Fruit fly (Drosophila melanogaster) whole organism, prepupa: ENCODE measurements around the gene CG5397.

Experiments
- Blimp-1 ChIP-seq: fragments of 200-800 bp; sonication (Bioruptor generic); optimal IDR thresholded peaks from 3 replicates; lab custom pipeline; 2017; ENCODE audit warnings: missing biosample characterization, missing genetic modification characterization, mild to moderate bottlenecking, moderate library complexity, missing genetic modification reagents
- CG10631 ChIP-seq: fragments of 200-800 bp; sonication (Bioruptor generic); optimal IDR thresholded peaks from 2 replicates; lab custom pipeline; 2016; ENCODE audit warnings: missing biosample characterization, missing genetic modification characterization
- CG11294 ChIP-seq: fragments of 200-800 bp; sonication (Bioruptor generic); IDR thresholded peaks from 2 replicates; pipeline ENCODE4 v1.3.6; 2022; ENCODE audit warnings: missing biosample characterization, missing genetic modification characterization
- CG11902 ChIP-seq: fragments of 200-800 bp; sonication (Bioruptor generic); optimal IDR thresholded peaks from 3 replicates; lab custom pipeline; 2016; ENCODE audit warnings: missing biosample characterization, missing genetic modification characterization
- CG15336 ChIP-seq: fragments of 200-800 bp; sonication (Bioruptor generic); IDR thresholded peaks from 2 replicates; pipeline ENCODE4 v1.3.6; 2022; ENCODE audit warnings: missing biosample characterization, missing genetic modification characterization
- CG1621 ChIP-seq: fragments of 200-800 bp; sonication (Bioruptor generic); optimal IDR thresholded peaks from 3 replicates; lab custom pipeline; 2018; ENCODE audit warnings: missing biosample characterization, mild to moderate bottlenecking, missing genetic modification characterization
- CG16779 ChIP-seq: fragments of 200-800 bp; sonication (Bioruptor generic); optimal IDR thresholded peaks from 3 replicates; lab custom pipeline; 2017; ENCODE audit warnings: missing biosample characterization, mild to moderate bottlenecking, missing genetic modification characterization
- CG31627 ChIP-seq: fragments of 200-800 bp; sonication (Bioruptor generic); optimal IDR thresholded peaks from 3 replicates; lab custom pipeline; 2016; ENCODE audit warnings: missing biosample characterization, missing genetic modification characterization
- CG32006 ChIP-seq: fragments of 200-800 bp; sonication (Bioruptor generic); optimal IDR thresholded peaks from 3 replicates; lab custom pipeline; 2017; ENCODE audit warnings: missing biosample characterization, mild to moderate bottlenecking, missing genetic modification characterization
- CG4318 ChIP-seq: fragments of 200-800 bp; sonication (Bioruptor generic); optimal IDR thresholded peaks from 3 replicates; lab custom pipeline; 2017; ENCODE audit warnings: missing biosample characterization, mild to moderate bottlenecking, missing genetic modification characterization
- CG6163 ChIP-seq: fragments of 200-800 bp; sonication (Bioruptor generic); IDR thresholded peaks from 3 replicates; pipeline ENCODE4 v1.3.6; 2022; ENCODE audit warnings: missing biosample characterization, missing genetic modification characterization
- CG6276 ChIP-seq: fragments of 200-800 bp; sonication (Bioruptor generic); optimal IDR thresholded peaks from 2 replicates; lab custom pipeline; 2017; ENCODE audit warnings: missing biosample characterization, mild to moderate bottlenecking, missing genetic modification characterization
- CG6792 ChIP-seq: fragments of 200-800 bp; sonication (Bioruptor generic); optimal IDR thresholded peaks from 3 replicates; lab custom pipeline; 2016; ENCODE audit warnings: missing biosample characterization, missing genetic modification characterization
- CG6808 ChIP-seq: fragments of 200-800 bp; sonication (Bioruptor generic); optimal IDR thresholded peaks from 3 replicates; lab custom pipeline; 2017; ENCODE audit warnings: missing biosample characterization, missing genetic modification characterization, mild to moderate bottlenecking, moderate library complexity, missing genetic modification reagents
- CG7368 ChIP-seq: fragments of 200-800 bp; sonication (Bioruptor generic); optimal IDR thresholded peaks from 3 replicates; lab custom pipeline; 2016; ENCODE audit warnings: missing biosample characterization, missing genetic modification characterization
- CG8119 ChIP-seq: fragments of 200-800 bp; sonication (Bioruptor generic); IDR thresholded peaks from 3 replicates; pipeline ENCODE4 v1.3.6; 2022; ENCODE audit warnings: missing biosample characterization, missing genetic modification characterization
- CG8632 ChIP-seq: fragments of 200-800 bp; sonication (Bioruptor generic); optimal IDR thresholded peaks from 3 replicates; lab custom pipeline; 2016; ENCODE audit warnings: missing biosample characterization, missing genetic modification characterization
- CG9139 ChIP-seq: fragments of 200-800 bp; sonication (Bioruptor generic); optimal IDR thresholded peaks from 3 replicates; lab custom pipeline; 2017; ENCODE audit warnings: missing biosample characterization, mild to moderate bottlenecking, missing genetic modification characterization
- Eip75B ChIP-seq: fragments of 200-800 bp; sonication (Bioruptor generic); optimal IDR thresholded peaks from 3 replicates; lab custom pipeline; 2016; ENCODE audit warnings: missing biosample characterization, missing genetic modification characterization
- Eip78C ChIP-seq: fragments of 200-800 bp; sonication (Bioruptor generic); peaks from one replicate; lab custom pipeline; 2016; ENCODE audit warnings: missing biosample characterization, missing genetic modification characterization
- Eip93F ChIP-seq: fragments of 200-800 bp; sonication (Bioruptor generic); optimal IDR thresholded peaks from 2 replicates; lab custom pipeline; 2016; ENCODE audit warnings: missing biosample characterization, mild to moderate bottlenecking, missing genetic modification characterization
- Ets21C ChIP-seq: fragments of 200-800 bp; sonication (Bioruptor generic); optimal IDR thresholded peaks from 3 replicates; lab custom pipeline; 2016; ENCODE audit warnings: missing biosample characterization, missing genetic modification characterization
- Ets96B ChIP-seq: fragments of 200-800 bp; optimal IDR thresholded peaks from 2 replicates; lab custom pipeline; 2019; ENCODE audit warnings: missing biosample characterization, mild to moderate bottlenecking, missing genetic modification characterization, moderate library complexity
- Hr38 ChIP-seq: sonication (Bioruptor generic); optimal IDR thresholded peaks from 2 replicates; lab custom pipeline; 2016; ENCODE audit warnings: missing biosample characterization, missing genetic modification characterization
- Hr39 ChIP-seq: fragments of 200-800 bp; sonication (Bioruptor generic); optimal IDR thresholded peaks from 2 replicates; lab custom pipeline; 2016; ENCODE audit warnings: missing biosample characterization, missing genetic modification characterization
- Hr4 ChIP-seq: fragments of 200-800 bp; sonication (Bioruptor generic); optimal IDR thresholded peaks from 3 replicates; lab custom pipeline; 2016; ENCODE audit warnings: missing biosample characterization, missing genetic modification characterization
- Met ChIP-seq: fragments of 200-800 bp; sonication (Bioruptor generic); optimal IDR thresholded peaks from 3 replicates; lab custom pipeline; 2016; ENCODE audit warnings: missing biosample characterization, missing genetic modification characterization
- OdsH ChIP-seq: fragments of 200-800 bp; sonication (Bioruptor generic); optimal IDR thresholded peaks from 3 replicates; lab custom pipeline; 2016; ENCODE audit warnings: missing biosample characterization, missing genetic modification characterization
- Smox ChIP-seq: fragments of 200-800 bp; sonication (Bioruptor generic); optimal IDR thresholded peaks from 3 replicates; lab custom pipeline; 2016; ENCODE audit warnings: missing biosample characterization, missing genetic modification characterization
- Sox102F ChIP-seq: fragments of 200-800 bp; sonication (Bioruptor generic); optimal IDR thresholded peaks from 2 replicates; lab custom pipeline; 2016; ENCODE audit warnings: missing biosample characterization, mild to moderate bottlenecking, missing genetic modification characterization
- Sox14 ChIP-seq: fragments of 200-800 bp; sonication (Bioruptor generic); optimal IDR thresholded peaks from 3 replicates; lab custom pipeline; 2016; ENCODE audit warnings: missing biosample characterization, missing genetic modification characterization
- Sox15 ChIP-seq: fragments of 200-800 bp; sonication (Bioruptor generic); optimal IDR thresholded peaks from 3 replicates; lab custom pipeline; 2016; ENCODE audit warnings: missing biosample characterization, missing genetic modification characterization
- achi ChIP-seq: fragments of 200-800 bp; sonication (Bioruptor generic); optimal IDR thresholded peaks from 3 replicates; lab custom pipeline; 2016; ENCODE audit warnings: missing biosample characterization, missing genetic modification characterization
- acj6 ChIP-seq: fragments of 200-800 bp; sonication (Bioruptor generic); optimal IDR thresholded peaks from 3 replicates; lab custom pipeline; 2016; ENCODE audit warnings: missing biosample characterization, missing genetic modification characterization
- dac ChIP-seq: fragments of 200-800 bp; sonication (Bioruptor generic); optimal IDR thresholded peaks from 2 replicates; lab custom pipeline; 2017; ENCODE audit warnings: missing biosample characterization, mild to moderate bottlenecking, missing genetic modification characterization
- eg ChIP-seq: fragments of 200-800 bp; sonication (Bioruptor generic); IDR thresholded peaks from 3 replicates; pipeline ENCODE4 v1.3.6; 2022; ENCODE audit warnings: missing biosample characterization, missing genetic modification characterization
- esn ChIP-seq: fragments of 200-800 bp; sonication (Bioruptor generic); optimal IDR thresholded peaks from 2 replicates; lab custom pipeline; 2016; ENCODE audit warnings: missing biosample characterization, mild to moderate bottlenecking, missing genetic modification characterization, moderate library complexity
- fd59A ChIP-seq: fragments of 200-800 bp; sonication (Bioruptor generic); optimal IDR thresholded peaks from 2 replicates; lab custom pipeline; 2017; ENCODE audit warnings: missing biosample characterization, mild to moderate bottlenecking, missing genetic modification characterization, missing genetic modification reagents
- lz ChIP-seq: fragments of 200-800 bp; sonication (Bioruptor generic); optimal IDR thresholded peaks from 3 replicates; lab custom pipeline; 2016; ENCODE audit warnings: missing biosample characterization, missing genetic modification characterization
- pdm3 ChIP-seq: fragments of 200-800 bp; sonication (Bioruptor generic); optimal IDR thresholded peaks from 3 replicates; lab custom pipeline; 2016; ENCODE audit warnings: missing biosample characterization, missing genetic modification characterization
- salr ChIP-seq, 2 experiments: fragments of 200-800 bp; sonication (Bioruptor generic); optimal IDR thresholded peaks; 3 replicates each; lab custom pipeline; 2016 to 2018; ENCODE audit warnings: missing biosample characterization in 2 of 2, missing genetic modification characterization in 2 of 2, mild to moderate bottlenecking in 1 of 2
- spab ChIP-seq: fragments of 200-800 bp; sonication (Bioruptor generic); optimal IDR thresholded peaks from 2 replicates; lab custom pipeline; 2017; ENCODE audit warnings: missing biosample characterization, mild to moderate bottlenecking, missing genetic modification characterization, missing genetic modification reagents
- ss ChIP-seq, 2 experiments: fragments of 200-800 bp; sonication (Bioruptor generic); optimal IDR thresholded peaks; 2 replicates in 1 of 2; 3 replicates in 1 of 2; lab custom pipeline; 2017 to 2018; ENCODE audit warnings: mild to moderate bottlenecking in 2 of 2, missing biosample characterization in 2 of 2, missing genetic modification characterization in 2 of 2, moderate library complexity in 1 of 2
- svp ChIP-seq: fragments of 200-800 bp; sonication (Bioruptor generic); peaks from one replicate; lab custom pipeline; 2016; ENCODE audit warnings: missing biosample characterization, missing genetic modification characterization
- topi ChIP-seq: fragments of 200-800 bp; sonication (Bioruptor generic); optimal IDR thresholded peaks from 3 replicates; lab custom pipeline; 2016; ENCODE audit warnings: missing biosample characterization, missing genetic modification characterization
- vri ChIP-seq: fragments of 200-800 bp; sonication (Bioruptor generic); optimal IDR thresholded peaks from 3 replicates; lab custom pipeline; 2016; ENCODE audit warnings: missing biosample characterization, mild to moderate bottlenecking, missing genetic modification characterization

Gene CG5397

DNA sequence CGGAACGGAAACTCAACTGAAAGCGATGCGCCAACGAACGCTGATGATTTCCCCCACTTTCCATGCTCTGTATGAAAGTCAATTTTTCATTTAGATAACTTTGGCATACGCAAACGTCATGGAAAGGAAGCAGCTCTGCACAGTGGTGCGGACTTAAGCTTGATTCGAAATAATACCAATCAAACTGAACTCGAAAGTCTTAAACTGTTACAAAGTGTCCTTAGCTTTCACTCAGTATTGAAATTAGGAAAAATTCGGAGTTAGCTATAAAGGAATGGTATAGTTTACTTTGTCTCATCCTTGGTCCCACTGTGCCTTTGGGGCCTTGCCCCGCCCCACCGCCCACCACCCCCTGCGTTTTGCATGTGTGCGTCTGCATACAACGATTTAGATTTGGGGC is 32.4 kb upstream of the CG5397 start:
- TF ChIP-seq vri (no peak), Hr4 (GFP tag; lab: Kevin White, UChicago) (peak; percentile 19), CG10631 (GFP tag; lab: Kevin White, UChicago) (no peak), Hr39 (peak; percentile 3), CG16779 (tag; lab: Kevin White, UChicago) (no peak), ss (GFP tag; optimal IDR thresholded peaks at IDR 0.05; lab: Kevin White, UChicago) (no peak), CG32006 (GFP tag; lab: Kevin White, UChicago) (peak; percentile 17), pdm3 (GFP tag; lab: Kevin White, UChicago) (no peak), CG6276 (GFP tag; lab: Kevin White, UChicago) (no peak), eg (GFP tag; lab: Robert Waterston, UW) (0 out of 3 replicates have a peak, but pooled peaks have one; percentile 6), svp (peak; percentile 59), Met (GFP tag; lab: Kevin White, UChicago) (peak; percentile 24), CG6792 (GFP tag; lab: Kevin White, UChicago) (no peak), CG9139 (GFP tag; lab: Kevin White, UChicago) (no peak), CG11294 (no peak), OdsH (GFP tag; lab: Kevin White, UChicago) (peak; percentile 45), Hr38 (GFP tag; lab: Kevin White, UChicago) (no peak), CG15336 (GFP tag; lab: Robert Waterston, UW) (no peak), Sox14 (GFP tag; lab: Kevin White, UChicago) (no peak), CG8632 (GFP tag; lab: Kevin White, UChicago) (no peak), achi (GFP tag; lab: Kevin White, UChicago) (no peak), Blimp-1 (GFP tag; lab: Kevin White, UChicago) (no peak), esn (peak; percentile 34), CG4318 (GFP tag; lab: Kevin White, UChicago) (no peak), Eip93F (GFP tag; lab: Kevin White, UChicago) (no peak), Eip78C (peak; percentile 48), CG8119 (no peak), topi (GFP tag; lab: Kevin White, UChicago) (no peak), CG7368 (no peak), lz (GFP tag; lab: Kevin White, UChicago) (no peak), salr (GFP tag; optimal IDR thresholded peaks at IDR 0.05; lab: Kevin White, UChicago) (no peak), acj6 (GFP tag; lab: Kevin White, UChicago) (no peak), Sox15 (no peak), Ets96B (no peak), CG1621 (tag; lab: Kevin White, UChicago) (no peak), CG11902 (GFP tag; lab: Kevin White, UChicago) (no peak), fd59A (GFP tag; lab: Kevin White, UChicago) (no peak)

DNA sequence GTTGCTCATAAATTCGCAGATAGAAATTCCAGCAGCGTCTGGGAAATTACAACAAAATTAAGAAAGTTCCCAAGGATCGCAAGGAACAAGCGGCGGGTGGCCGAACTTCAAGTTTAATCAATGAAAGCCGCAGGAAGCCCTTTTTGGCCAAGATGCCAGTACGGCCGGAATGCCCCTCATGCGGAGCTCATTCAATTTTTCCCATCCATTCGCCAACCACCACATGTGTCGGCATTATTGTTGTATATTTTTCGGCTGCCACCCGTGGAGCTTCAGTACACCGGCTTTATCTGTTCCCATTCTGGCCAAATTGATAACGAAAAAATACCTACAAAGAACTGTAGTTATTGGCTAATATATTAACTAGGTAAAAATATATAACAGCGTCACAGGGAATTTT is 28.3 kb upstream of the CG5397 start:
- TF ChIP-seq achi (GFP tag; lab: Kevin White, UChicago) (no peak), topi (GFP tag; lab: Kevin White, UChicago) (no peak), svp (no peak), dac (GFP tag; lab: Kevin White, UChicago) (no peak), Hr39 (no peak), ss (GFP tag; optimal IDR thresholded peaks at IDR 0.05; lab: Kevin White, UChicago) (no peak), Ets21C (GFP tag; lab: Kevin White, UChicago) (no peak), salr (GFP tag; optimal IDR thresholded peaks at IDR 0.05; lab: Kevin White, UChicago) (no peak), Smox (no peak), Ets96B (no peak), Eip75B (no peak), CG11902 (GFP tag; lab: Kevin White, UChicago) (no peak), CG32006 (GFP tag; lab: Kevin White, UChicago) (no peak), CG6163 (GFP tag; lab: Robert Waterston, UW) (no peak), CG31627 (GFP tag; lab: Kevin White, UChicago) (no peak), Eip78C (no peak), CG15336 (GFP tag; lab: Robert Waterston, UW) (no peak), Sox102F (GFP tag; lab: Kevin White, UChicago) (no peak), CG6808 (GFP tag; lab: Kevin White, UChicago) (no peak), spab (GFP tag; lab: Kevin White, UChicago) (no peak)
